Fruit fly (Drosophila melanogaster): ENCODE data around the gene Cp7Fb.

Cp7Fb gene

DNA sequence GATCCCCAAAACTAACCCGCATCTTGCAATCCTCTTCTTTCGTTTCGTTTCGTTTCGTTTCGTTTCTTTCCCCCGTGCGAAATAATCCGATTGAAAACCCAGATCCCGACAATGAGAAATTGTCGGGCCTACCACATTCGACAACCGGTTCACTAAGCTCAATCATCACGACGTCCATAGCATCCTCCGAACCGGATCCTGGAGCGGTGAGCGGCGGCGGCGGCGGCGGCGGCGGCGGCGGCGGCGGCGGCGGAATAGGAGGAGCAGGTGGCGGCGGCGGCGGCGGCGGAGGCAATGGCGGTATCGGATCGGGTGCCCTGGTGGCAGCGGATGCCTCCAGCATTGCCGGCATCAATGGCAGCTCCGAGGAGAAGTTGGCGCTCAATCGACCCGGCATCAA lies 38.6 kb downstream of the Cp7Fb start:
- TF ChIP-seq jigr1 (GFP tag; IDR thresholded peaks at IDR 0.05) (no peak), Ets65A (GFP tag) (peak; percentile 51), Hr39 (optimal IDR thresholded peaks at IDR 0.05) (peak; percentile 7)

DNA sequence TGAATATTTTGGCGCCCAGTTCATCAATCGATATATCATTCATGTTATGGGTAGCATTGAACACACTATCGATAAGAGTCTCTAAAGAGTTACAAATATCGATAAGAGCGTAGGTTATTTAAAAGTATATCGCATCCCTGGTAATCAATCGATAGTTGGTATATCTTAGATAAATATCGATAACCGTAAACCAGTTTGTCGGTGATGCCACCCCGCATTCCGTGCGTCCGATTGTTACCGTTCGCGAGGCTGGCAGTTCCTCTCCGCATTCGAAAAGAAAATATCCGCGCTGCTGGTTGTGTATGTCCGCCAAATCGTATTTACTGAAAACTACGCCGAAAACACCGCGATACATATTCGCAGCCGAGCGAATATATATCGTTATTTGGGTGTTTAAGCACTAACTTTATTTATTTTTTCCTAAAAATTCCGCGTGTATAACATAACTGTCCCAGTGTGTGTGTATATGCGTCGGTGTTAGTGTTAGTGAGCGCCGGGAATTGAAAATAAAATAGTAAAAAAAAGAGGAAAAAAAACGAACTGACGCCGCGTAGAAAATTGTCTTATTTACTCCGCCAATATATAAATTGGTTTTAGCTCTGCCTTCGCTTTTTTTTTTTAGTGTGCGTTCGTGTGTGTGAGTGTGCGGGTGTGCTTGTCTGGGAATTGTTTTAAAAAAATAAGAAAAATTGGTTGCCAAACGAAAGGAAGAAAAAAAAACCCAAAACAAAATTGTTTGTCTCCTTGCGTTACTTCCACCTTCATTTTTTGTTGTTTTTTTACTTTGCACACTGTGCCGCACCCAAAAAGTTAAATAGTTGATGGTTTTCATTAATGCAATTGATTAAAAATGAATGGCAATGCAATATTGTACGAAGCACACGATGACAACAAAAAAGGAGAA lies 43.7 kb downstream of the Cp7Fb start, which contains the start of gene Nrg:
Nrg (plus strand) TSS at position 253 of the 904 bp plus-strand sequence.
- no peak for TF ChIP-seq fd96Cb (tag; optimal IDR thresholded peaks at IDR 0.05)
- TF ChIP-seq YL-1 (GFP tag; optimal IDR thresholded peaks at IDR 0.05), result peak; percentile 30
- TF ChIP-seq Blimp-1 (GFP tag; optimal IDR thresholded peaks at IDR 0.05), result no peak
- TF ChIP-seq gfzf (GFP tag; optimal IDR thresholded peaks at IDR 0.05), result peak; percentile 42
- no peak for TF ChIP-seq crol (GFP tag; IDR thresholded peaks at IDR 0.05)
- peak; percentile 48; the same call in 1 of the 2 replicates for TF ChIP-seq aop (GFP tag; IDR thresholded peaks at IDR 0.05)
- TF ChIP-seq sqz (GFP tag; optimal IDR thresholded peaks at IDR 0.05), result peak; percentile 75
- no peak for TF ChIP-seq Camta (GFP tag; optimal IDR thresholded peaks at IDR 0.05)
- TF ChIP-seq nom (GFP tag; optimal IDR thresholded peaks at IDR 0.05), result peak; percentile 40
- TF ChIP-seq crc (GFP tag; optimal IDR thresholded peaks at IDR 0.05), result no peak
- no peak for TF ChIP-seq CG1792 (GFP tag; optimal IDR thresholded peaks at IDR 0.05)
- peak; percentile 43 for TF ChIP-seq CG13296 (GFP tag; optimal IDR thresholded peaks at IDR 0.05)
- TF ChIP-seq CG8290 (GFP tag; optimal IDR thresholded peaks at IDR 0.05), result peak; percentile 3
- peak in 1 of 2 experiments; percentile 83 for TF ChIP-seq CG8290 (tag; optimal IDR thresholded peaks at IDR 0.05)
- peak; percentile 50 for TF ChIP-seq row (GFP tag; IDR thresholded peaks at IDR 0.05)
- no peak for TF ChIP-seq CG10654 (GFP tag; optimal IDR thresholded peaks at IDR 0.05)
- TF ChIP-seq sug (tag; optimal IDR thresholded peaks at IDR 0.05), result peak; percentile 50
- peak; percentile 99 for TF ChIP-seq Doc3 (GFP tag; IDR thresholded peaks at IDR 0.05; ENCODE audit: partially characterized antibody)
- peak; percentile 86 for TF ChIP-seq Jarid2 (GFP tag; optimal IDR thresholded peaks at IDR 0.05)
- TF ChIP-seq CG17568 (GFP tag; optimal IDR thresholded peaks at IDR 0.05), result peak; percentile 18
- peak; percentile 19 for TF ChIP-seq Fer3 (tag; optimal IDR thresholded peaks at IDR 0.05)
- TF ChIP-seq Sry-δ (GFP tag; optimal IDR thresholded peaks at IDR 0.05), result peak; percentile 93
- peak; percentile 37 for TF ChIP-seq CG13424 (tag; optimal IDR thresholded peaks at IDR 0.05)
- no peak for TF ChIP-seq Nf-YA (GFP tag; IDR thresholded peaks at IDR 0.05)
- peak; percentile 72 for TF ChIP-seq CrebB (tag; optimal IDR thresholded peaks at IDR 0.05)
- TF ChIP-seq Nf-YB (GFP tag; optimal IDR thresholded peaks at IDR 0.05), result peak; percentile 13
- no peak for TF ChIP-seq Atf3 (GFP tag; optimal IDR thresholded peaks at IDR 0.05)
- no peak for TF ChIP-seq Ada2b (GFP tag; IDR thresholded peaks at IDR 0.05)
- no peak for TF ChIP-seq dmrt11E (tag; optimal IDR thresholded peaks at IDR 0.05)
- TF ChIP-seq CoRest (tag; optimal IDR thresholded peaks at IDR 0.05), result peak; percentile 34
- no peak for TF ChIP-seq Hr78 (GFP tag; optimal IDR thresholded peaks at IDR 0.05)
- TF ChIP-seq Dip3 (GFP tag; optimal IDR thresholded peaks at IDR 0.05), result no peak
- TF ChIP-seq CG3281 (GFP tag; optimal IDR thresholded peaks at IDR 0.05), result peak; percentile 28
- no peak for TF ChIP-seq CG15073 (GFP tag; optimal IDR thresholded peaks at IDR 0.05)
- TF ChIP-seq cwo (GFP tag; optimal IDR thresholded peaks at IDR 0.05), result peak; percentile 3
- peak; percentile 99 for TF ChIP-seq E2f2 (GFP tag; IDR thresholded peaks at IDR 0.05)
- TF ChIP-seq Side (GFP tag; optimal IDR thresholded peaks at IDR 0.05), result peak; percentile 23
- 0 out of 2 replicates have a peak, but pooled peaks have one; percentile 23 for TF ChIP-seq Awh (GFP tag; IDR thresholded peaks at IDR 0.05)
- peak; percentile 47 for TF ChIP-seq pfk (GFP tag; optimal IDR thresholded peaks at IDR 0.05)
- TF ChIP-seq dan (GFP tag; IDR thresholded peaks at IDR 0.05), result no peak
- peak; percentile 99 for TF ChIP-seq CG2129 (GFP tag; IDR thresholded peaks at IDR 0.05; ENCODE audit: partially characterized antibody)
- peak; percentile 100 for TF ChIP-seq bbx (GFP tag; IDR thresholded peaks at IDR 0.05; ENCODE audit: partially characterized antibody)
- TF ChIP-seq NFAT (GFP tag; IDR thresholded peaks at IDR 0.05), result peak; percentile 58; the same call in 1 of the 2 replicates
- peak; percentile 28 for TF ChIP-seq CG11504 (tag; optimal IDR thresholded peaks at IDR 0.05)

Data from whole organism, embryonic.